Worm (Caenorhabditis elegans): Measurements from ENCODE around the gene hbl-1.
A peak's percentile ranks its signal among the peaks of the same experiment; 100 is the strongest.

Gene hbl-1

ce11 chrX:5821842-5822241 lies at the start of gene hbl-1:
Gene hbl-1 (plus strand): TSS chrX:5822142.
- TF ChIP-seq sox-2 (GFP tag; IDR thresholded peaks at IDR 0.05) (no peak), pqm-1 (tag; optimal IDR thresholded peaks at IDR 0.05) (no peak), C08G9.2 (tag; optimal IDR thresholded peaks at IDR 0.05) (no peak), K09A11.1 (tag; optimal IDR thresholded peaks at IDR 0.05; ENCODE audit: insufficient read depth) (no peak), unc-3 (GFP tag; conservative IDR thresholded peaks at IDR 0.05) (no peak), unc-3 (tag; optimal IDR thresholded peaks at IDR 0.05) (no peak), odd-2 (tag; optimal IDR thresholded peaks at IDR 0.05) (no peak), ceh-48 (tag; optimal IDR thresholded peaks at IDR 0.05) (no peak)

ce11 chrX:5772538-5773154 lies 49.3 kb upstream of the hbl-1 start:
- TF ChIP-seq gmeb-2 (tag; optimal IDR thresholded peaks at IDR 0.05) (no peak), T23F11.4 (GFP tag; optimal IDR thresholded peaks at IDR 0.05) (no peak), fax-1 (tag; optimal IDR thresholded peaks at IDR 0.05) (no peak), F13H6.1 (tag; optimal IDR thresholded peaks at IDR 0.05) (no peak), pros-1 (tag; optimal IDR thresholded peaks at IDR 0.05) (no peak), sdc-2 (tag; optimal IDR thresholded peaks at IDR 0.05) (no peak), hlh-30 (tag; optimal IDR thresholded peaks at IDR 0.05; ENCODE audit: insufficient read depth) (no peak), ets-4 (tag; optimal IDR thresholded peaks at IDR 0.05) (no peak), K02D7.2 (tag; optimal IDR thresholded peaks at IDR 0.05) (no peak), pax-1 (tag; optimal IDR thresholded peaks at IDR 0.05) (no peak)

- TF ChIP-seq ceh-45 (GFP tag; IDR thresholded peaks at IDR 0.05): no peak
- TF ChIP-seq ceh-9 (tag; optimal IDR thresholded peaks at IDR 0.05): no peak
- no peak for TF ChIP-seq ztf-16 (tag; optimal IDR thresholded peaks at IDR 0.05)
- TF ChIP-seq ceh-6 (GFP tag; optimal IDR thresholded peaks at IDR 0.05): no peak
- no peak for TF ChIP-seq elt-4 (tag; optimal IDR thresholded peaks at IDR 0.05)
- no peak for TF ChIP-seq ceh-18 (tag; optimal IDR thresholded peaks at IDR 0.05)
Measured at ce11 chrX:5773471-5773870, 48.5 kb upstream of the hbl-1 start, which contains the start of gene sym-3. Gene sym-3 (plus strand): TSS chrX:5773771.

ce11 chrX:5775804-5776252 lies 46.1 kb upstream of the hbl-1 start:
- TF ChIP-seq ceh-18 (tag; optimal IDR thresholded peaks at IDR 0.05): peak; percentile 21
- no peak for TF ChIP-seq ttx-3 (tag; optimal IDR thresholded peaks at IDR 0.05)
- no peak for TF ChIP-seq nhr-11 (tag; optimal IDR thresholded peaks at IDR 0.05)
- peak; percentile 53 for TF ChIP-seq ref-2 (tag; optimal IDR thresholded peaks at IDR 0.05)
- TF ChIP-seq syd-9 (tag; optimal IDR thresholded peaks at IDR 0.05): no peak
- TF ChIP-seq tbx-2 (tag; optimal IDR thresholded peaks at IDR 0.05): peak; percentile 24
- TF ChIP-seq elt-2 (tag; optimal IDR thresholded peaks at IDR 0.05): peak; percentile 19
- TF ChIP-seq unc-42 (tag; optimal IDR thresholded peaks at IDR 0.05): peak; percentile 51
- TF ChIP-seq ceh-14 (tag; optimal IDR thresholded peaks at IDR 0.05): no peak
- no peak for TF ChIP-seq K09A11.1 (tag; optimal IDR thresholded peaks at IDR 0.05; ENCODE audit: insufficient read depth)
- peak; percentile 46 for TF ChIP-seq nfya-1 (tag; optimal IDR thresholded peaks at IDR 0.05)
- peak; percentile 47 for TF ChIP-seq hlh-8 (tag; optimal IDR thresholded peaks at IDR 0.05)
- peak; percentile 2 for TF ChIP-seq ceh-48 (tag; optimal IDR thresholded peaks at IDR 0.05)
- peak; percentile 3 for TF ChIP-seq C08G9.2 (tag; optimal IDR thresholded peaks at IDR 0.05)
- peak; percentile 51 for TF ChIP-seq ceh-31 (tag; optimal IDR thresholded peaks at IDR 0.05)
- peak; percentile 20 for TF ChIP-seq rnt-1 (tag; optimal IDR thresholded peaks at IDR 0.05)
- peak; percentile 93 for TF ChIP-seq sdc-2 (tag; optimal IDR thresholded peaks at IDR 0.05)
